Fruit fly (Drosophila melanogaster): ENCODE results near the gene CG10298.

CG10298 gene

DNA sequence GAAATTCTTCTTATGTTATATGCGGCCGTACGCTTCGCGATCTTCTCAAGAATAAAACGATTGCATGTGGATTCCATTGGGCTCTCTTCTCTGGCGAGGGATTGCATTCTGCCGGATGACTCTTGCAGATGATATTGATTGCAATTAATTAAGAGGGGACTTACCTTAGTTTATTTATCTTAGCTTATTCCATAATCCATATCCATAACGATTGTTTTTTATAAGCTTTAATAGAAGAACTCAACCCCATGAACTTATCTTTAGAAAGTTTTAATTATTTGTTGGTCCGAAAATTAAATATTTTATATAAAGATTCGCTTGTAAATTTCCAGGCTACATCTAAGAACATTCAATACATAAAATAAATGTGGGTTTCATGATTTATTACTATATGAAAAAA lies 33.1 kb downstream of the CG10298 start, which contains the start of gene CRAT:
TSS of gene CRAT (minus strand) at position 101 of the 400 bp plus-strand sequence.
- no peak for TF ChIP-seq noc (tag; optimal IDR thresholded peaks at IDR 0.05)

DNA sequence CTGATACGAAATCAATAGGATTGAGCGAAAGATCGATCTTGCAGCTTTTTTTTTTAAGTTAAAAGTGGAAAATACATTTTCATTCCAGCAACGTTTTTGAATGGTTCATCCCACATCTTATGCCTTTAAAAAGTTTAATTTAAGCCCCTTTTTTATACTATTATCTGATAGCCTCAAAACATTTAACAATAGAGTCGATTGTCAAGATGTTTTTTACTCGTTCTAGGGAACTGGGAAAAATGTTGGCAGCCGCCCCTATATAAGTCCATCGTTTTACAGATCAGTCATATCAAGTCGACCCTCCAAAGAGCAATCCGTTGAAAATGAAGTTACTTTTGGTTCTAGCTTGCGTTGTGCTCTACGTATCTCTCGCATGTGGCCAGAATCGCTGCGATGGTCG lies 34.7 kb downstream of the CG10298 start, which contains the start of gene CG42537:
TSS of gene CG42537 (plus strand) at position 301 of the 400 bp plus-strand sequence.
- TF ChIP-seq noc (tag; optimal IDR thresholded peaks at IDR 0.05): no peak

DNA sequence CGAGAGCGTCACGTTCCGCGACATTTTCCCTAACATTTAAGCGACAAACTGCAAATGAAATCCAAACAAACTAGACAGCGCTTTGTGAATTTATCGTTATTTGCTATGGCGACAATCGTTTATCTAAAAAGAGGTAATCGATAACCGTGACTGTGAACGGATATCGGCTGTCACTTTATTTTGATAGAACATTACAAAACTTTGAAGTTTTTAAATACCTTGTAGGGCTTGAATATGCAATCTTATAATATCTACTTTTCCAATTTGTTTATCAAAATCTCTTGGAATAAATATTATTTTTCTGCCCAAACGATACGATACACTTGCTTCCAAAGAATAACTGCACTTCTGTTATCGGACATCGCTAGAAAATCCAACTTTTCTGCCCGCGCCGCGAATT lies 37.3 kb downstream of the CG10298 start, which contains the start of the genes CG1024 and TfIIFalpha:
TSS of gene CG1024 (minus strand) at position 200 of the 400 bp plus-strand sequence.
TSS of gene TfIIFalpha (plus strand) at position 339 of the 400 bp plus-strand sequence.
- no peak for TF ChIP-seq noc (tag; optimal IDR thresholded peaks at IDR 0.05)

DNA sequence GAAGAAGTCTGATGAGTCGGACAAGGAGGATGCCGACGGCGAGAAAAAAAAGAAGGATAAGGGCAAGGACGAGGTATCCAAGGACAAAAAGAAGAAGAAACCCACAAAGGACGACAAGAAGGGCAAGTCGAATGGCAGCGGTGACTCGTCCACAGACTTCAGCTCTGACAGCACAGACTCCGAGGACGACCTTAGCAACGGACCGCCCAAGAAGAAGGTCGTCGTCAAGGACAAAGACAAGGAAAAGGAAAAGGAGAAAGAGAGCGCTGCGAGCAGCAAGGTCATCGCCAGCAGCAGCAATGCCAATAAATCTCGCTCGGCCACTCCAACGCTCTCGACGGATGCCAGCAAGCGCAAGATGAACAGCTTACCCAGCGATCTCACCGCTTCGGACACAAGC lies 39.0 kb downstream of the CG10298 start:
- no peak for TF ChIP-seq noc (tag; optimal IDR thresholded peaks at IDR 0.05)

DNA sequence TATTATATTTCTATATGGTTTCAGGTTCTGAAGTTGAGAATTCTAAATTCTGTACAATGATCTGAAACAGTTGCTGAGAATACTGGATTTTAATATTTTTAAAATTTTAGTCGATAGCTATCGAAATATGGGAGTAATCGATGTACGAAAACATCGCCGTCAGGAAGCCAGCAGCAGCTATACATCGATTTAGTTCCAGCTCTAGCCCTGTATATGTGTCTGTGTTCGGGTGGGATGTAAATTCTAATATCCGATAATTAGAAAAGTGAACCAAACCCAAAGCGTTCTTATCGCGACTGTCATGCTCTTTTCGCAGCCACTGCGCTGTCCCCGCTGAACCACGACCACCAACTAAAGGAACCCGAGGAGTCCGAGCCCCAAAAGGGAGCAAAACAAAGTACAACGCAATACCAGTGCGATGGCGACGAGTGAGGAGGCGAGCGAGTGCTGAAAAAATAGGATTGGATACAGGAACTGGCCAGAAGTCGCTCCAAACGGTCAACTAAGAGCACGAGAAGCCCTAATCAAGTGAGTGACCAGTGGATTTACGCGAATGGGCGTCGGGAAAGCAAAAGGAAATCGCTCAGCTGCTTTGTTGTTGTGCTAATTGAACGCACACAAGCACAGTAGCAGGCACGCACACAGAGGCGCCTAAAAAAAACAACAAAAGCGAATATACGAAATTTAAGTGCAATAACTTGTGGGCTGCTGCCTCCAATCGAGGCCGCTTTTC lies 40.1 kb downstream of the CG10298 start, which contains the start of gene gzl:
TSS of gene gzl (plus strand) at position 182 of the 733 bp plus-strand sequence.
- TF ChIP-seq noc (tag; optimal IDR thresholded peaks at IDR 0.05): no peak

DNA sequence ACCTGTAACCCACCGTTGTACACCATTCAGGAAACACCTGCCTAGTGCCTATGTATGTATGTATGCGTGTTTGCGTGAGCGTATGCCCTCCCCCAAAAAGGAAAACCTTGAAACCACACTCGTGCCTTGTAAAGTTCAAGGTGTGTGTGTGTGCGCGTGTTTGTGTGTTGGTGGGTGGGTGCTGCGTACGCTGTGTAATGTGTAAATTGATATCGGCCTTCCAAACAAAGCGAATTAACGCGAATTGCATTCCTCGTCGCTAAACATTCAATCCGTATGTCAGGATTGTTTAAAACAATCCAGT lies 40.6 kb downstream of the CG10298 start:
- TF ChIP-seq noc (tag; optimal IDR thresholded peaks at IDR 0.05): no peak

DNA sequence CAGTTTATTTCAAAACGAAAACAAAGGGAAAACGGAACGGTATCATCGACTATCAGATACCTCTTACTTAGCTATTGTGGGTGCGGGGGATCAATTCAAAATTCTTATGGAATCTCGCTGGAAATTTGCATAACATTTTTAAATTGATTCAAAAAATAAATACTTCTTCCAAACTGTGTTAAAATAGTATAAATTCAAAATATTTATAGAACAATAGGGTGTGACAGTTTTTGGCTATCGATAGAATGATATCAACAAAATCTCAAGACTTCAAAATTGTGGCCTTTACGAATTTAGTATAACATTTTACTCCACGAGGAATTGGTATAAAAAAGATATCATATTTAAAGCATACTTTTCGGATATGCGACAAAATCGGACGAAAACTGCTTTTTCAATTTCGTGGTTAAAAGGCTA lies 45.6 kb downstream of the CG10298 start:
- no peak for TF ChIP-seq noc (tag; optimal IDR thresholded peaks at IDR 0.05)
